Fruit fly (Drosophila melanogaster): ENCODE measurements around the gene CG4617.

DNA sequence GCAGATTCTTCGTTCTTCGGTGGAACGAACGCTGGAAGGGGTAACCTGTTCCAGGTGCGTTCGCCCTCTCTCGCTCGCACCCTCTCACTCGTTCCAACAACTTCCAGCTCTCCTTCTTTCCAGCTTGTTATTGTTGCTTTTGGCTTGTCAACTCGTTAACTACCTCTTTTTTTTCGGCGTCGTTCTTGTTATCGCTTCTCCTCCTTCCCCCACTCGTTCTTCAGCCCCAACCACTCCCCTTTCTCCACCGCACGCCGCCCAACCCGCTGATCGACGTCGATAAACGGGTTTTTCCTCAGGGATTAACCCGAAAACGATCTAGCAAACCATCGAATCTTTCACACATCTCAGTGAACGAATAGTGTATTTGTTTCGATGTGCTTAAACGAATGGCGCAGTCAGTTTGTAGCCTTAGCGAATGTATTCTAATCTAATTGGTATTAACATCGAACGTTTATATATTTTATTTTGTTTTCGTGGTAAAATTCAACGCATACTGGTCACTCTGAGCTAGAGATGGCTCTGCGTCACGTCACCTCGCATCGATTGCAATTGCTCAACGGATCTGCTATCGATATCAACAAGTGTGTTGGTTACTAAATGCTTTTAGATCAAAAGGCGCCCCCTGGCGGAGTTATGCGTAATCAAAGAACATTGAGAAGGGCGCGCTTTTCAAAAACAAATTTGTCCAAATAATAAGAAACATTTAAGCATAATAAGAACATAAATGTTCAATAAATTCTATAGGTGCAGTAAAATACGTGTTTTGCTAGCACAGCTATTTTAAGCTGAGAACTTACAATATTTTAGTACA lies 5.7 kb upstream of the CG4617 start, which contains the start of gene fz4:
- TF ChIP-seq slbo (GFP tag; IDR thresholded peaks at IDR 0.05): peak; percentile 28; the same call in 1 of the 2 replicates
- no peak for TF ChIP-seq sc (optimal IDR thresholded peaks at IDR 0.05)
- no peak for TF ChIP-seq sc (GFP tag; optimal IDR thresholded peaks at IDR 0.05)
- TF ChIP-seq Lhr (GFP tag; optimal IDR thresholded peaks at IDR 0.05): peak; percentile 55
- no peak for TF ChIP-seq CG30020 (tag; optimal IDR thresholded peaks at IDR 0.05)
- TF ChIP-seq GATAe (GFP tag; conservative IDR thresholded peaks at IDR 0.05): peak; percentile 64; the same call in 1 of the 2 replicates
- no peak for TF ChIP-seq eyg (GFP tag; optimal IDR thresholded peaks at IDR 0.05)

Data from whole organism, embryonic.